Worm (Caenorhabditis elegans) whole organism, late embryonic: ENCODE measurements around the gene twk-5.

Experiments
- ceh-18 ChIP-seq: sonication (generic microtip); optimal IDR thresholded peaks from 2 replicates; lab custom pipeline; 2016; ENCODE audit warnings: missing genetic modification characterization, missing compliant biosample characterization
- ceh-24 ChIP-seq: sonication (generic microtip); optimal IDR thresholded peaks from 2 replicates; lab custom pipeline; 2016; ENCODE audit warnings: mild to moderate bottlenecking, missing genetic modification characterization, missing compliant biosample characterization
- ceh-34 ChIP-seq: sonication (generic microtip); optimal IDR thresholded peaks from 2 replicates; lab custom pipeline; 2016; ENCODE audit warnings: mild to moderate bottlenecking, missing genetic modification characterization, missing compliant biosample characterization
- che-1 ChIP-seq: sonication (generic microtip); optimal IDR thresholded peaks from 2 replicates; lab custom pipeline; 2016; ENCODE audit warnings: mild to moderate bottlenecking, missing genetic modification characterization, missing compliant biosample characterization
- dmd-4 ChIP-seq: sonication (generic microtip); optimal IDR thresholded peaks from 2 replicates; lab custom pipeline; 2016; ENCODE audit warnings: borderline replicate concordance, missing genetic modification characterization, missing compliant biosample characterization
- dve-1 ChIP-seq: sonication (generic microtip); optimal IDR thresholded peaks from 2 replicates; lab custom pipeline; 2017; ENCODE audit warnings: antibody characterized with exemption, mild to moderate bottlenecking, missing genetic modification characterization, missing compliant biosample characterization
- fkh-6 ChIP-seq: sonication (generic microtip); optimal IDR thresholded peaks from 2 replicates; lab custom pipeline; 2016; ENCODE audit warnings: missing genetic modification characterization, missing compliant biosample characterization
- hlh-30 ChIP-seq: sonication (generic microtip); optimal IDR thresholded peaks from 2 replicates; lab custom pipeline; 2017; ENCODE audit warnings: antibody characterized with exemption, missing genetic modification characterization, missing compliant biosample characterization; ENCODE audit not compliant: insufficient read depth
- nfya-1 ChIP-seq: sonication (generic microtip); optimal IDR thresholded peaks from 2 replicates; lab custom pipeline; 2017; ENCODE audit warnings: missing genetic modification characterization, mild to moderate bottlenecking, missing compliant biosample characterization, antibody characterized with exemption, moderate library complexity
- nhr-11 ChIP-seq: fragments of 150-350 bp; optimal IDR thresholded peaks from 2 replicates; lab custom pipeline; 2014; ENCODE audit warnings: missing biosample characterization, missing genetic modification characterization
- pha-4 ChIP-seq: fragments of 150-350 bp; optimal IDR thresholded peaks from 2 replicates; lab custom pipeline; 2018; ENCODE audit warnings: missing biosample characterization, missing genetic modification reagents, missing genetic modification characterization
- ref-2 ChIP-seq: sonication (generic microtip); optimal IDR thresholded peaks from 2 replicates; lab custom pipeline; 2016; ENCODE audit warnings: missing genetic modification characterization, missing compliant biosample characterization
- ztf-16 ChIP-seq: sonication (generic microtip); optimal IDR thresholded peaks from 2 replicates; lab custom pipeline; 2017; ENCODE audit warnings: missing genetic modification characterization, missing compliant biosample characterization

DNA sequence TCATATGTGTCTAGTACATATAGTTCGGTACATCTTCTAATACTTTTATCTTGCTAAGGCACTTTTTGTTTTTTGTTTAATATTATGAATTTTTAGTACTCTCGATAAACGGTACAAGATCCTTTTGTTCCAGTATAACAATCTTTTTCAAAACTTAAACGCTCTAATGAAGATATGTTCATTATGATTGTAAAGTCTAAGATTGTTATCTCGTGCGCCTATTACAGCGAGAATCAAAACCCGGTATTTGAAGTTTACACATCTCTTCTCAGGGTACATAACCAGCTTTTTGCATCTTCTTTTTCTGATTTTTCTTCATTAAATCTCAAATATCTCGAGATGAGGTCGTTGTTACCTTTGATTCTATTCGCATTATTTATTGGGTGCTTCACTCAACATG lies 2.9 kb upstream of the twk-5 start, which contains the start of gene B0334.13:
- TF ChIP-seq pha-4 (tag; lab: Kevin White, UChicago) (no peak), ceh-18 (tag; lab: Kevin White, UChicago) (no peak), nfya-1 (tag; lab: Kevin White, UChicago) (no peak), che-1 (tag; lab: Kevin White, UChicago) (no peak), ref-2 (tag; lab: Kevin White, UChicago) (no peak), hlh-30 (no peak), nhr-11 (tag; lab: Kevin White, UChicago) (no peak), ceh-34 (tag; lab: Kevin White, UChicago) (no peak), dmd-4 (tag; lab: Kevin White, UChicago) (no peak), dve-1 (tag; lab: Kevin White, UChicago) (no peak), fkh-6 (no peak), ztf-16 (tag; lab: Kevin White, UChicago) (no peak), ceh-24 (tag; lab: Kevin White, UChicago) (no peak)
